Worm (Caenorhabditis elegans) whole organism, early embryonic: ENCODE results near the gene fbxa-9.

ENCODE experiments used
- B0310.2 ChIP-seq: sonication (generic microtip); optimal IDR thresholded peaks from 2 replicates; lab custom pipeline; 2016; ENCODE audit warnings: mild to moderate bottlenecking, missing genetic modification characterization, missing compliant biosample characterization
- F13C5.2 ChIP-seq: sonication (generic microtip); optimal IDR thresholded peaks from 2 replicates; lab custom pipeline; 2017; ENCODE audit warnings: mild to moderate bottlenecking, missing genetic modification characterization, inconsistent platforms, missing compliant biosample characterization
- aly-1 ChIP-seq: sonication (generic microtip); optimal IDR thresholded peaks from 2 replicates; lab custom pipeline; 2016; ENCODE audit warnings: missing genetic modification characterization, missing compliant biosample characterization
- ama-1 ChIP-seq: fragments of 150-350 bp; optimal IDR thresholded peaks from 2 replicates; lab custom pipeline; 2014
- ceh-13 ChIP-seq: fragments of 200-800 bp; sonication (Bioruptor generic); optimal IDR thresholded peaks from 2 replicates; lab custom pipeline; 2018; ENCODE audit warnings: mild to moderate bottlenecking, missing genetic modification characterization, missing compliant biosample characterization
- ceh-36 ChIP-seq: sonication (generic microtip); optimal IDR thresholded peaks from 2 replicates; lab custom pipeline; 2016; ENCODE audit warnings: missing genetic modification characterization, inconsistent platforms, missing compliant biosample characterization
- ets-7 ChIP-seq: sonication (generic microtip); optimal IDR thresholded peaks from 2 replicates; lab custom pipeline; 2016; ENCODE audit warnings: missing genotype, missing genetic modification characterization, missing compliant biosample characterization
- flt-1 ChIP-seq: fragments of 200-800 bp; sonication (Bioruptor generic); IDR thresholded peaks from 2 replicates; pipeline ENCODE4 v1.3.6; 2022; ENCODE audit warnings: missing genetic modification characterization, missing compliant biosample characterization
- hmbx-1 ChIP-seq: sonication (generic microtip); optimal IDR thresholded peaks from 2 replicates; lab custom pipeline; 2016; ENCODE audit warnings: mild to moderate bottlenecking, missing genetic modification characterization, missing compliant biosample characterization
- hmg-4 ChIP-seq: fragments of 200-800 bp; sonication (Bioruptor generic); optimal IDR thresholded peaks from 2 replicates; lab custom pipeline; 2018; ENCODE audit warnings: mild to moderate bottlenecking, missing genetic modification characterization, missing compliant biosample characterization
- hnd-1 ChIP-seq: sonication (generic microtip); optimal IDR thresholded peaks from 2 replicates; lab custom pipeline; 2016; ENCODE audit warnings: missing genetic modification characterization, missing compliant biosample characterization
- pes-1 ChIP-seq: fragments of 200-800 bp; sonication (Bioruptor generic); IDR thresholded peaks from 2 replicates; pipeline ENCODE4 v1.3.6; 2022; ENCODE audit warnings: missing genetic modification reagents, missing genetic modification characterization, missing compliant biosample characterization
- scrt-1 ChIP-seq: fragments of 200-800 bp; sonication (Bioruptor generic); IDR thresholded peaks from 2 replicates; pipeline ENCODE4 v1.3.6; 2022; ENCODE audit warnings: missing genetic modification characterization, missing compliant biosample characterization
- sea-1 ChIP-seq: fragments of 200-800 bp; sonication (Bioruptor generic); conservative IDR thresholded peaks from 2 replicates; pipeline ENCODE4 v1.3.6; 2022; ENCODE audit warnings: missing genetic modification characterization, missing compliant biosample characterization
- tbx-11 ChIP-seq: fragments of 200-800 bp; sonication (Bioruptor generic); IDR thresholded peaks from 2 replicates; pipeline ENCODE4 v1.3.6; 2022; ENCODE audit warnings: missing genetic modification characterization, missing compliant biosample characterization
- tbx-37 ChIP-seq: fragments of 200-800 bp; sonication (Bioruptor generic); conservative IDR thresholded peaks from 2 replicates; pipeline ENCODE4 v1.3.6; 2022; ENCODE audit warnings: missing genetic modification reagents, missing genetic modification characterization, missing compliant biosample characterization
- tra-4 ChIP-seq: sonication (generic microtip); optimal IDR thresholded peaks from 2 replicates; lab custom pipeline; 2017; ENCODE audit warnings: missing genetic modification characterization, missing compliant biosample characterization

fbxa-9 gene

DNA sequence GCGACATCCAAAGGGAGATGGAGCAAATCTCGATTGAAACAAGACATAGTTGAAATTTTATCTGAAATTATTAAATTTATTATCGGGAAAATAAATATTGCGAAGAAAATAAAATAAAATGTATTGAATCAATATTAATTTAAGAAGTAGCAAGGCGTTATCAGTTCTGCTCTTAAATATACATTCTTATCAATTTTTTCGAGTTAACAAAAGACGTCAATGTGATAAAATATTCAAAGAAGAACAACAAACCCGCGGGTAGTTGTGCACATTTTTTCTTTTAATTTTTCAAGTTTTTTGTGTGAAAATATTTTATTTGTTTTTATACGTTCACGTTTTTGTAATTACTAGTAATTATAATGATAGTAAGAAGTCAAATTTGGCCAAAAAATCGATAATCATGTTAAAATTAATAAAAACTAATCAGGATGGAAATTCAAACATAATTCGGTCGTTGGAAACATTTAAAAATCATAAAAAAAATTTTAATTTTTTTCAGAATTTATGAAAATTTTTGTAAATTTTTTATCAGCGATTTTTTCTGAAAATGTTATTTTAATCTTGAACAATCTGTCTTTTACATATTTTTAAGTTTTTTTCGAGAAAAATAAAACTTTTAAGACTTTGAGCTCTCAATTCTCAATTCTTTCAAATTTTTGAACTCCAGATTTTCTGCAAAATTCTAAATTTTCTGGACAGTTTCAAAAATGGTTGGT, at the start of gene fbxa-9:
TSS of gene fbxa-9 (plus strand) at position 666 of the 716 bp plus-strand sequence.
- no peak for TF ChIP-seq flt-1 (GFP tag; lab: Robert Waterston, UW)
- no peak for TF ChIP-seq ceh-13 (GFP tag; lab: Kevin White, UChicago)
- TF ChIP-seq hmbx-1 = no peak
- no peak for TF ChIP-seq pes-1
- no peak for TF ChIP-seq tbx-11 (GFP tag; lab: Robert Waterston, UW)
- TF ChIP-seq scrt-1 (GFP tag; lab: Robert Waterston, UW) = no peak
- TF ChIP-seq tra-4 (tag; lab: Kevin White, UChicago) = no peak

DNA sequence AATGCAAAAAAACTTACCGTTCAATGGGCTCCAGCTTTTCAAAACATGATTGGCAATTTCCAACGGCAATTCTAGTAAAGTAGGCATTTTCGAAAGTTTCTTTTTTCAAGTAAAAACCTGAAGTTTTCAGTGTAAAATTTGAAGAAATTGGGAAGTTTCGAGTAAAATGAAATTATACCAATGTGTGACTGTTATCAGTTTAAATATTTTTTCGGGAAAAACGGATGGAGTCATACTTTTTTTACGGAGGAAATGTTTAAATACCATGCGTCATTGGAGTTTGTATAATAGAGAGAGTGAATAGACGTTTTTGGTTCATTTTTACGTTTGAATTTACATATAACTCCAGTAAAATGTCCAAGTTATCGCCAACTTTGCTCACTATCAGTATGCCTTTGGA, 47.0 kb upstream of the fbxa-9 start, which contains the start of gene fbxa-12:
TSS of gene fbxa-12 (plus strand) at position 301 of the 400 bp plus-strand sequence.
- TF ChIP-seq B0310.2 (tag; lab: Kevin White, UChicago) (no peak), flt-1 (GFP tag; lab: Robert Waterston, UW) (no peak), pes-1 (no peak), tbx-11 (GFP tag; lab: Robert Waterston, UW) (no peak)

DNA sequence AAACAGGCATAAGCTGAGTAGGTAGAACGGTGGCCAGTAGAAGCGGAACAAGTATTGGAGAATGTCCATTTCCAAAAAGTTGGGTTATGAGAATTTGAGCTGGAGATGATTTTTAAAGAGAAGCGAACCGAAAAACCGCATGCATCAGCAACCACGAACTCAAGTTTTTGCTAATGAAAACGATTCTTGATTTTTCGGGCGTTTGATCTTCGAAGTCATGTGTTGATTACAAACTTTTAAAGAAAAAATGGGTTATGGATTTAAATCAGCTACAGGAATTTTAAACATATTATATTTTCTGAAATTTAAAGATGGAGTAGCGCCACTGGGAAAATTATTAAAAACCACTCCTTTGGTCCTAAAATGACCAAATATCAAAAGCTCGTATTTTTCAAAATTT, 42.5 kb upstream of the fbxa-9 start, which contains the start of gene srd-65:
TSS of gene srd-65 (minus strand) at position 101 of the 400 bp plus-strand sequence.
- TF ChIP-seq hmg-4 (GFP tag; lab: Kevin White, UChicago) = no peak
- TF ChIP-seq aly-1 (tag; lab: Kevin White, UChicago) = no peak
- TF ChIP-seq ceh-36 = no peak
- no peak for TF ChIP-seq ceh-13 (GFP tag; lab: Kevin White, UChicago)
- TF ChIP-seq tra-4 (tag; lab: Kevin White, UChicago) = no peak

DNA sequence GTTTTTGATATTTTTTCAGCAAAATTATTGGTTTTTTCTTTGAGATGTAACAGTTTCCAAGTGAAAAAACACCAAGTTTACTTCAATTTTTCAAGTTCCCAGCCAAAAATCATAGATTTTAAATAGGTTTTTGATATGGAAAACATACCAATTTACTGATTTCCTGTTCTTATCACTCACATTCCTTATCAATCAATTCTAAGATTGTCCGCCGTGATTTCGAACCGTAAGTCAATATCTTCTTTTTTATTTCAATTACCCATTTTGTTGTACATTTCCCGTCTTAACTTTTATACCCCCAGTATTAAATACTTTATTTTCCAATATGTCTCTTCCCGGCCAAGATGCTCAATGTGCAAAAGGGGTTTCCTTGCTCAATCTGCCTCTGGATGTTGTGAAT, 42.0 kb upstream of the fbxa-9 start, which contains the start of gene fbxa-38:
TSS of gene fbxa-38 (plus strand) at position 195 of the 400 bp plus-strand sequence.
- TF ChIP-seq ceh-36 (no peak), pes-1 (no peak), hmg-4 (GFP tag; lab: Kevin White, UChicago) (no peak), tbx-37 (GFP tag; lab: Robert Waterston, UW) (no peak), ets-7 (tag; lab: Kevin White, UChicago) (no peak)

DNA sequence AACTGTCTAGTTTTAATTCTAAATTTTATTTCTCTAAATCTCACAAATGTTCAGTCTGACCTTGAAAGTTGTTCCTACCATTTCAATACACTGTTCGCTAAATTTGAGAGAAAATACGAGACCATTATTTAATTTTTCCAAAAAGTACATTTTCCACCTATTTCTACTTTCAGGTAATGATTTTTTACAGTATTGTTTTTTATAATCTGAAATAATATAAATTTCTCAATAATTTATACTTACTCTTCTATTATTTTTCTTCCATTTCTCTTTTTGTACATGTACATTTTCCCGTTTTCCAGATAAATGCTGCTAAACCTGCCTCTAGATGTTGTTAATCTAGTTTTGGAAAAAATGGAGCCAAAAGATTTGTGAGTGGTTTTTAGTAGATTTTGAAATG, 39.0 kb upstream of the fbxa-9 start, which contains the start of gene fbxa-62:
TSS of gene fbxa-62 (plus strand) at position 301 of the 400 bp plus-strand sequence.
- TF ChIP-seq sea-1 (GFP tag; lab: Robert Waterston, UW) (no peak), scrt-1 (GFP tag; lab: Robert Waterston, UW) (no peak), B0310.2 (tag; lab: Kevin White, UChicago) (no peak), tbx-37 (GFP tag; lab: Robert Waterston, UW) (no peak), flt-1 (GFP tag; lab: Robert Waterston, UW) (no peak), ama-1 (no peak), hmbx-1 (no peak), hmg-4 (GFP tag; lab: Kevin White, UChicago) (no peak), F13C5.2 (tag; lab: Kevin White, UChicago) (no peak), tbx-11 (GFP tag; lab: Robert Waterston, UW) (no peak), ceh-13 (GFP tag; lab: Kevin White, UChicago) (no peak), aly-1 (tag; lab: Kevin White, UChicago) (no peak), ets-7 (tag; lab: Kevin White, UChicago) (no peak), hnd-1 (tag; lab: Kevin White, UChicago) (no peak), ceh-36 (no peak)

- no peak for TF ChIP-seq pes-1
- no peak for TF ChIP-seq hnd-1 (tag; lab: Kevin White, UChicago)
- no peak for TF ChIP-seq tbx-37 (GFP tag; lab: Robert Waterston, UW)
- no peak for TF ChIP-seq tbx-11 (GFP tag; lab: Robert Waterston, UW)
- no peak for TF ChIP-seq aly-1 (tag; lab: Kevin White, UChicago)
- no peak for TF ChIP-seq ets-7 (tag; lab: Kevin White, UChicago)
These were observed 34.1 kb upstream of the fbxa-9 start, which contains the start of gene fbxa-47 for ce11 chrIII:2232360-2232759. Gene fbxa-47 (minus strand): TSS chrIII:2232460.

- no peak for TF ChIP-seq tra-4 (tag; lab: Kevin White, UChicago)
- TF ChIP-seq B0310.2 (tag; lab: Kevin White, UChicago) = no peak
- no peak for TF ChIP-seq ceh-36
- no peak for TF ChIP-seq hnd-1 (tag; lab: Kevin White, UChicago)
- TF ChIP-seq hmg-4 (GFP tag; lab: Kevin White, UChicago) = no peak
- TF ChIP-seq pes-1 = no peak
- TF ChIP-seq tbx-11 (GFP tag; lab: Robert Waterston, UW) = no peak
- TF ChIP-seq ama-1 = no peak
- TF ChIP-seq ets-7 (tag; lab: Kevin White, UChicago) = no peak
- TF ChIP-seq aly-1 (tag; lab: Kevin White, UChicago) = no peak
- no peak for TF ChIP-seq flt-1 (GFP tag; lab: Robert Waterston, UW)
- TF ChIP-seq hmbx-1 = no peak
- no peak for TF ChIP-seq ceh-13 (GFP tag; lab: Kevin White, UChicago)
- no peak for TF ChIP-seq F13C5.2 (tag; lab: Kevin White, UChicago)
- TF ChIP-seq tbx-37 (GFP tag; lab: Robert Waterston, UW) = no peak
- no peak for TF ChIP-seq sea-1 (GFP tag; lab: Robert Waterston, UW)
- TF ChIP-seq scrt-1 (GFP tag; lab: Robert Waterston, UW) = no peak
These were observed 33.1 kb upstream of the fbxa-9 start for ce11 chrIII:2233399-2233798.
